Worm (Caenorhabditis elegans): Measurements from ENCODE around the gene map-1.

The map-1 gene

ce11 chrIV:3666543-3666942, 20.1 kb downstream of the map-1 start:
- TF ChIP-seq lsy-12 (tag; optimal IDR thresholded peaks at IDR 0.05) (no peak), zag-1 (tag; optimal IDR thresholded peaks at IDR 0.05) (no peak), ZK546.5 (tag; optimal IDR thresholded peaks at IDR 0.05) (no peak), nhr-76 (tag; optimal IDR thresholded peaks at IDR 0.05) (no peak), snpc-4 (tag; optimal IDR thresholded peaks at IDR 0.05) (no peak), nhr-23 (tag; optimal IDR thresholded peaks at IDR 0.05) (no peak), nfya-1 (tag; optimal IDR thresholded peaks at IDR 0.05; ENCODE audit: insufficient read depth) (no peak), nhr-43 (tag; optimal IDR thresholded peaks at IDR 0.05; ENCODE audit: poor library complexity, severe bottlenecking) (no peak), ceh-16 (tag; optimal IDR thresholded peaks at IDR 0.05) (no peak), ceh-9 (tag; optimal IDR thresholded peaks at IDR 0.05) (no peak), pqm-1 (tag; optimal IDR thresholded peaks at IDR 0.05) (no peak)

ce11 chrIV:3665089-3665488, 21.6 kb downstream of the map-1 start:
- TF ChIP-seq ceh-16 (tag; optimal IDR thresholded peaks at IDR 0.05) (no peak), nhr-237 (tag; optimal IDR thresholded peaks at IDR 0.05) (no peak), nhr-11 (tag; optimal IDR thresholded peaks at IDR 0.05) (no peak), sea-2 (GFP tag; optimal IDR thresholded peaks at IDR 0.05) (no peak), hmg-11 (tag; optimal IDR thresholded peaks at IDR 0.05) (no peak), nhr-23 (tag; optimal IDR thresholded peaks at IDR 0.05) (no peak)

DNA sequence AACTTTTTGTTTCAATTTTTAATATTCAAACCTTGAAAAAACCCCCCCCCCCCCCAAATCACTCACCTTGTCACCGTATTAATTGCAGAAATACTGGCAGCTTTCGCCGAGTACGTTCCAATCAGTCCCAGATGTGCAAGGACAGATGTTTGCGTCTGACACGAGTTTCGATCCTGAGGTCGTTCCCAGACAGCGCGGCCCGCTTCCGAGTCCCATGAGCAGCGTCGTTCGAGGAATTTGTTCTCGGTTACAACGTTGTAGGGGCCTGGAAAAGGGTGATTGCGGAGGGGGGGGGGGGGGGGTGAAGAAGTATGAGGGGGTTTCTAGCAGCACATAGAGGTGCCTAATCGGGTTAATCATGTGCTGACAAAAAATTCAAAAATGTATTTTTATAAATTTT, 23.8 kb downstream of the map-1 start:
- no peak for TF ChIP-seq zag-1 (tag; optimal IDR thresholded peaks at IDR 0.05)

DNA sequence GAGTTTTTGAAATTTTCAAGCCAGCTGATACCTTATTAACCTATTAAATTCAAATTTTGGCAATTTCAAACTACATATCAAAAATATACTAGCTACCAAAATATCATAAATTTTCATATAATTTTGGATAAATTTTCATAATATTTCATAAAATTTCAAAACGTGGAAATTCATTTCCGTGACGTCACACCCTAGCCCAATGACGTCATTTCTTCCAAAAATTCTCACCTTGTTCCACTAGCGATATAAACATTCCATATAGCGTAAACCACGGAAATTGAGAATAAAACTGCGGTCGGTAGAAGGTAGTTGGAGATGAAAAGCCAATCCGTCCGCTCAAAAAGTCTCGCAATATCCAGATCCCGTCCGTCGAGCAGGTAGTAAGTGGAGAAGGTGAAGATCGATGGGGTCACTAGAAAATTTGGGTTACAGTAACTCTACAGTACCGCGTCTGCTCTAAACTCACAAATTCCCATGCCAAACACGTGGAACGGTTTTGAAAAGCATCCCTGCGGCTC, 25.5 kb downstream of the map-1 start:
- no peak for TF ChIP-seq nhr-237 (tag; optimal IDR thresholded peaks at IDR 0.05)
- no peak for TF ChIP-seq fkh-10 (GFP tag; optimal IDR thresholded peaks at IDR 0.05)
- TF ChIP-seq ZK546.5 (tag; optimal IDR thresholded peaks at IDR 0.05): no peak
- no peak for TF ChIP-seq mml-1 (tag; optimal IDR thresholded peaks at IDR 0.05)
- TF ChIP-seq fos-1 (tag; optimal IDR thresholded peaks at IDR 0.05): no peak
- TF ChIP-seq zag-1 (tag; optimal IDR thresholded peaks at IDR 0.05): no peak
- no peak for TF ChIP-seq lin-39 (tag; optimal IDR thresholded peaks at IDR 0.05)
- TF ChIP-seq nhr-25 (tag; optimal IDR thresholded peaks at IDR 0.05): no peak

DNA sequence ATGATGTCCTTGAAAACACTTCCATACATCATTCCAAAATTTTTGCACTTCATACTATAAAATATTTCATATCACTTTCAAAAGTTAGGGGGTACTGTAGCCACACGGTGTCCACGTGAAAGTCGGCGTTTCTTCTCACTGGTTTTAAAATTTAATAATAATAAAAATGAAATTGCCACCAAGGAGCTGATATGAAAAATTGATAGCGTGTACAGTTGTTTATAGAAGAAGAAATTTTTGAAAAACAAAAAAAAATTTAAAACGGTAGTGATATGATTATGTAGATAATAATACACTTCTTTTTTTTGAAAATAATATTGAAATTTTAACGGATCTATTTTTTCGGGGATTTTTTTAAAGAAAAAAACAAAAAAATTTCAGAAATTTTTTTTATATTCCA, 26.7 kb downstream of the map-1 start:
- TF ChIP-seq nhr-25 (tag; optimal IDR thresholded peaks at IDR 0.05) (no peak), nhr-237 (tag; optimal IDR thresholded peaks at IDR 0.05) (no peak), nhr-67 (tag; optimal IDR thresholded peaks at IDR 0.05) (no peak), ama-1 (optimal IDR thresholded peaks at IDR 0.05) (no peak), lin-15B (tag; optimal IDR thresholded peaks at IDR 0.05) (no peak), ceh-28 (tag; optimal IDR thresholded peaks at IDR 0.05) (no peak), lin-39 (tag; optimal IDR thresholded peaks at IDR 0.05) (no peak), jun-1 (tag; optimal IDR thresholded peaks at IDR 0.05) (no peak), unc-62 (GFP tag; optimal IDR thresholded peaks at IDR 0.05) (no peak), ceh-82 (tag; optimal IDR thresholded peaks at IDR 0.05) (no peak), snpc-4 (tag; optimal IDR thresholded peaks at IDR 0.05) (no peak), R02D3.7 (tag; optimal IDR thresholded peaks at IDR 0.05) (no peak), egl-5 (tag; optimal IDR thresholded peaks at IDR 0.05) (no peak), ztf-4 (tag; optimal IDR thresholded peaks at IDR 0.05) (no peak), ZK546.5 (tag; optimal IDR thresholded peaks at IDR 0.05) (no peak)

ce11 chrIV:3655896-3656295, 30.8 kb downstream of the map-1 start:
- TF ChIP-seq ceh-9 (tag; optimal IDR thresholded peaks at IDR 0.05) (no peak), mml-1 (tag; optimal IDR thresholded peaks at IDR 0.05) (peak; percentile 1), nfya-1 (tag; optimal IDR thresholded peaks at IDR 0.05; ENCODE audit: insufficient read depth) (peak; percentile 11)

- no peak for TF ChIP-seq nhr-12 (tag; optimal IDR thresholded peaks at IDR 0.05)
- no peak for TF ChIP-seq nhr-77 (tag; optimal IDR thresholded peaks at IDR 0.05)
- no peak for TF ChIP-seq tbx-2 (tag; optimal IDR thresholded peaks at IDR 0.05)
- no peak for TF ChIP-seq R02D3.7 (tag; optimal IDR thresholded peaks at IDR 0.05)
- TF ChIP-seq aly-2 (tag; optimal IDR thresholded peaks at IDR 0.05): no peak
- TF ChIP-seq nhr-28 (tag; optimal IDR thresholded peaks at IDR 0.05): no peak
- no peak for TF ChIP-seq fkh-10 (GFP tag; optimal IDR thresholded peaks at IDR 0.05)
- no peak for TF ChIP-seq ztf-4 (tag; optimal IDR thresholded peaks at IDR 0.05)
- TF ChIP-seq ama-1 (optimal IDR thresholded peaks at IDR 0.05): no peak
- TF ChIP-seq sea-2 (GFP tag; optimal IDR thresholded peaks at IDR 0.05): no peak
Observed at ce11 chrIV:3654823-3655222, 31.8 kb downstream of the map-1 start.
